Worm (Caenorhabditis elegans): ENCODE measurements around the gene dhs-11.

Gene dhs-11

ce11 chrIII:10629795-10630194 lies 12.9 kb downstream of the dhs-11 start:
- TF ChIP-seq snpc-1.1 (tag; optimal IDR thresholded peaks at IDR 0.05; ENCODE audit: insufficient read depth) (no peak), egrh-3 (GFP tag; IDR thresholded peaks at IDR 0.05) (no peak)

ce11 chrIII:10629043-10629442 lies 13.6 kb downstream of the dhs-11 start, which contains the start of gene swt-4:
swt-4 (minus strand) TSS chrIII:10629143.
- TF ChIP-seq ceh-27 (GFP tag; optimal IDR thresholded peaks at IDR 0.05) (no peak), ama-1 (optimal IDR thresholded peaks at IDR 0.05) (no peak), ama-1 (GFP tag; optimal IDR thresholded peaks at IDR 0.05) (no peak), lag-1 (GFP tag; IDR thresholded peaks at IDR 0.05) (no peak), rpc-1 (optimal IDR thresholded peaks at IDR 0.05) (no peak), rpc-1 (tag; optimal IDR thresholded peaks at IDR 0.05) (no peak)

ce11 chrIII:10628360-10628759 lies 14.3 kb downstream of the dhs-11 start:
- TF ChIP-seq tbp1 (GFP tag; optimal IDR thresholded peaks at IDR 0.05) (peak; percentile 9), snpc-4 (GFP tag; optimal IDR thresholded peaks at IDR 0.05) (no peak), snpc-4 (tag; optimal IDR thresholded peaks at IDR 0.05) (peak in 1 of 4 experiments; percentile 18), let-607 (tag; optimal IDR thresholded peaks at IDR 0.05) (peak in 1 of 2 experiments; percentile 1), hmg-1.2 (GFP tag; IDR thresholded peaks at IDR 0.05) (peak; percentile 99), nfyb-1 (GFP tag; IDR thresholded peaks at IDR 0.05) (0 out of 2 replicates have a peak, but pooled peaks have one; percentile 34), lin-40 (tag; optimal IDR thresholded peaks at IDR 0.05) (peak; percentile 32), ceh-40 (GFP tag; IDR thresholded peaks at IDR 0.05) (no peak), mcd-1 (GFP tag; IDR thresholded peaks at IDR 0.05) (peak; percentile 24; the same call in 1 of the 2 replicates), attf-5 (GFP tag; optimal IDR thresholded peaks at IDR 0.05) (peak; percentile 24), F33H1.4 (GFP tag; IDR thresholded peaks at IDR 0.05) (peak; percentile 14; the same call in 1 of the 2 replicates), mxl-1 (tag; optimal IDR thresholded peaks at IDR 0.05) (no peak), ekl-4 (GFP tag; IDR thresholded peaks at IDR 0.05) (no peak)

- TF ChIP-seq F23B12.7 (tag; optimal IDR thresholded peaks at IDR 0.05; ENCODE audit: insufficient read depth) (peak; percentile 6), K12H6.12 (tag; optimal IDR thresholded peaks at IDR 0.05) (peak; percentile 36), dpl-1 (GFP tag; optimal IDR thresholded peaks at IDR 0.05) (no peak), ceh-79 (tag; optimal IDR thresholded peaks at IDR 0.05) (peak; percentile 53), F57C9.4 (tag; optimal IDR thresholded peaks at IDR 0.05) (no peak), athp-1 (tag; optimal IDR thresholded peaks at IDR 0.05) (peak; percentile 70), fkh-3 (tag; optimal IDR thresholded peaks at IDR 0.05) (no peak), somi-1 (GFP tag; optimal IDR thresholded peaks at IDR 0.05) (peak; percentile 6), tlf-1 (GFP tag; optimal IDR thresholded peaks at IDR 0.05) (peak; percentile 15), bed-2 (GFP tag; IDR thresholded peaks at IDR 0.05) (no peak), mes-4 (tag; optimal IDR thresholded peaks at IDR 0.05) (no peak), F57A8.1 (GFP tag; optimal IDR thresholded peaks at IDR 0.05) (peak; percentile 79), lin-54 (GFP tag; optimal IDR thresholded peaks at IDR 0.05) (peak; percentile 45), nhr-120 (GFP tag; IDR thresholded peaks at IDR 0.05) (no peak), ztf-18 (tag; optimal IDR thresholded peaks at IDR 0.05) (peak; percentile 76), B0019.2 (GFP tag; conservative IDR thresholded peaks at IDR 0.05) (0 out of 2 replicates have a peak, but pooled peaks have one; percentile 22), ztf-26 (tag; optimal IDR thresholded peaks at IDR 0.05) (peak; percentile 53), ekl-4 (GFP tag; IDR thresholded peaks at IDR 0.05) (peak; percentile 81), lin-35 (GFP tag; optimal IDR thresholded peaks at IDR 0.05) (peak in 1 of 3 experiments; percentile 41), ztf-22 (GFP tag; optimal IDR thresholded peaks at IDR 0.05) (no peak), Y79H2A.3 (GFP tag; conservative IDR thresholded peaks at IDR 0.05) (0 out of 2 replicates have a peak, but pooled peaks have one; percentile 59), attf-5 (GFP tag; optimal IDR thresholded peaks at IDR 0.05) (peak; percentile 58), ccch-3 (GFP tag; optimal IDR thresholded peaks at IDR 0.05) (no peak), B0336.3 (GFP tag; IDR thresholded peaks at IDR 0.05) (peak; percentile 31; the same call in 1 of the 2 replicates), B0035.1 (tag; optimal IDR thresholded peaks at IDR 0.05) (peak; percentile 19), madf-8 (GFP tag; conservative IDR thresholded peaks at IDR 0.05) (no peak; the same call in 1 of the 2 replicates)
These were observed 18.1 kb downstream of the dhs-11 start for ce11 chrIII:10624564-10624963.
